Fruit fly (Drosophila melanogaster) whole organism, larva: ENCODE data around the gene CG13386.
A peak's percentile ranks its signal among the peaks of the same experiment; 100 is the strongest.

Source experiments
- noc ChIP-seq: fragments of 200-800 bp; sonication (Bioruptor generic); optimal IDR thresholded peaks from 3 replicates; lab custom pipeline; 2019; ENCODE audit warnings: missing biosample characterization, mild to moderate bottlenecking, missing genetic modification characterization, moderate library complexity

Gene CG13386

dm6 chr2L:8398721-8399120, at the start of gene CG13386:
Gene CG13386, plus strand, starts transcription at chr2L:8399021.
- TF ChIP-seq noc, result no peak

dm6 chr2L:8350560-8351171, 48.2 kb upstream of the CG13386 start:
- TF ChIP-seq noc, result peak; percentile 89

dm6 chr2L:8351333-8351732, 47.5 kb upstream of the CG13386 start:
- TF ChIP-seq noc, result no peak

- no peak for TF ChIP-seq noc
These were observed 47.0 kb upstream of the CG13386 start, which contains the start of gene Mur29B for dm6 chr2L:8351864-8352263. Gene Mur29B, plus strand, starts transcription at chr2L:8352187.

dm6 chr2L:8355419-8355818, 43.4 kb upstream of the CG13386 start:
- TF ChIP-seq noc, result no peak

- no peak for TF ChIP-seq noc
These were observed 37.4 kb upstream of the CG13386 start for dm6 chr2L:8361204-8361952.

- TF ChIP-seq noc, result peak; percentile 88
These were observed 36.4 kb upstream of the CG13386 start, which contains the start of gene CG7627 for dm6 chr2L:8362273-8362954. Gene CG7627, minus strand, starts transcription at chr2L:8362469.

- TF ChIP-seq noc, result no peak
These were observed 35.9 kb upstream of the CG13386 start for dm6 chr2L:8362955-8363285.

dm6 chr2L:8364006-8364956, 34.5 kb upstream of the CG13386 start, which contains the start of the genes RpS13 and CSN8:
Gene RpS13, minus strand, starts transcription at chr2L:8364662.
Gene CSN8, plus strand, starts transcription at chr2L:8364855.
- TF ChIP-seq noc, result peak; percentile 31

dm6 chr2L:8365701-8366643, 32.8 kb upstream of the CG13386 start, which contains the start of gene Pp2A-29B:
Gene Pp2A-29B, plus strand, starts transcription at chr2L:8366038.
- TF ChIP-seq noc, result no peak

- TF ChIP-seq noc, result peak; percentile 70
These were observed 28.2 kb upstream of the CG13386 start, which contains the start of gene CG17292 for dm6 chr2L:8370364-8371326. Gene CG17292, plus strand, starts transcription at chr2L:8370454.

dm6 chr2L:8371354-8371937, 27.4 kb upstream of the CG13386 start:
- TF ChIP-seq noc, result no peak

- TF ChIP-seq noc, result no peak
These were observed 26.6 kb upstream of the CG13386 start for dm6 chr2L:8372248-8372647.
